Fruit fly (Drosophila melanogaster) whole organism, embryonic: Measurements from ENCODE around the gene Ir75b.
A peak's percentile ranks its signal among the peaks of the same experiment; 100 is the strongest.

Experiments
- Asciz ChIP-seq: fragments of 200-800 bp; sonication (Bioruptor generic); optimal IDR thresholded peaks from 2 replicates; lab custom pipeline; 2017; ENCODE audit warnings: missing biosample characterization, mild to moderate bottlenecking, missing genetic modification characterization, missing genetic modification reagents
- Atf-2 ChIP-seq: fragments of 200-800 bp; sonication (Bioruptor generic); optimal IDR thresholded peaks from 2 replicates; lab custom pipeline; 2016; ENCODE audit warnings: missing biosample characterization, missing genetic modification characterization
- CG13624 ChIP-seq: fragments of 200-800 bp; sonication (Bioruptor generic); optimal IDR thresholded peaks from 2 replicates; lab custom pipeline; 2016; ENCODE audit warnings: missing biosample characterization, missing genetic modification characterization
- CG15514 ChIP-seq: fragments of 200-800 bp; sonication (Bioruptor generic); optimal IDR thresholded peaks from 3 replicates; lab custom pipeline; 2017; ENCODE audit warnings: missing biosample characterization, missing genetic modification characterization, mild to moderate bottlenecking, moderate library complexity, missing genetic modification reagents
- CG17568 ChIP-seq: fragments of 200-800 bp; sonication (Bioruptor generic); optimal IDR thresholded peaks from 2 replicates; lab custom pipeline; 2018; ENCODE audit warnings: missing biosample characterization, mild to moderate bottlenecking, missing genetic modification characterization, moderate library complexity
- CG2120 ChIP-seq: fragments of 200-800 bp; sonication (Bioruptor generic); optimal IDR thresholded peaks from 3 replicates; lab custom pipeline; 2016; ENCODE audit warnings: missing biosample characterization, missing genetic modification characterization
- CG2712 ChIP-seq: fragments of 200-800 bp; optimal IDR thresholded peaks from 3 replicates; lab custom pipeline; 2019; ENCODE audit warnings: missing biosample characterization, mild to moderate bottlenecking, missing genetic modification characterization, moderate library complexity
- CG33557 ChIP-seq: fragments of 200-800 bp; sonication (Bioruptor generic); optimal IDR thresholded peaks from 2 replicates; lab custom pipeline; 2019; ENCODE audit warnings: missing biosample characterization, mild to moderate bottlenecking, missing genetic modification characterization, moderate library complexity
- CG3995 ChIP-seq: fragments of 200-800 bp; sonication (Bioruptor generic); optimal IDR thresholded peaks from 3 replicates; lab custom pipeline; 2016; ENCODE audit warnings: missing biosample characterization, missing genetic modification characterization
- CG4424 ChIP-seq: fragments of 200-800 bp; sonication (Bioruptor generic); optimal IDR thresholded peaks from 3 replicates; lab custom pipeline; 2016; ENCODE audit warnings: missing biosample characterization, missing genetic modification characterization
- CG7963 ChIP-seq: fragments of 200-800 bp; sonication (Bioruptor generic); IDR thresholded peaks from 3 replicates; pipeline ENCODE4 v1.3.6; 2022; ENCODE audit warnings: missing biosample characterization, missing genetic modification characterization; ENCODE audit not compliant: partially characterized antibody
- CG7987 ChIP-seq: fragments of 200-800 bp; sonication (Bioruptor generic); optimal IDR thresholded peaks from 2 replicates; lab custom pipeline; 2018; ENCODE audit warnings: missing biosample characterization, mild to moderate bottlenecking, missing genetic modification characterization, moderate library complexity
- CG8290 ChIP-seq, 3 experiments: fragments of 200-800 bp; sonication (Bioruptor generic); optimal IDR thresholded peaks; 2 replicates each; lab custom pipeline; 2016 to 2019; ENCODE audit warnings: missing biosample characterization in 3 of 3, missing genetic modification characterization in 3 of 3, mild to moderate bottlenecking in 2 of 3, moderate library complexity in 1 of 3
- CG9609 ChIP-seq: fragments of 200-800 bp; sonication (Bioruptor generic); optimal IDR thresholded peaks from 3 replicates; lab custom pipeline; 2016; ENCODE audit warnings: missing biosample characterization, missing genetic modification characterization
- CG9797 ChIP-seq: fragments of 200-800 bp; sonication (Bioruptor generic); optimal IDR thresholded peaks from 3 replicates; lab custom pipeline; 2018; ENCODE audit warnings: missing biosample characterization, mild to moderate bottlenecking, missing genetic modification characterization
- Dad ChIP-seq: fragments of 200-800 bp; sonication (Bioruptor generic); optimal IDR thresholded peaks from 3 replicates; lab custom pipeline; 2016; ENCODE audit warnings: missing biosample characterization, missing genetic modification characterization
- E2f1 ChIP-seq: fragments of 200-800 bp; sonication (Bioruptor generic); IDR thresholded peaks from 2 replicates; pipeline ENCODE4 v1.3.6; 2022; ENCODE audit warnings: missing biosample characterization, missing genetic modification characterization
- Ets97D ChIP-seq: fragments of 200-800 bp; sonication (Bioruptor generic); optimal IDR thresholded peaks from 3 replicates; lab custom pipeline; 2016; ENCODE audit warnings: missing biosample characterization, missing genetic modification characterization
- HLH54F ChIP-seq: fragments of 200-800 bp; sonication (Bioruptor generic); optimal IDR thresholded peaks from 3 replicates; lab custom pipeline; 2016; ENCODE audit warnings: missing biosample characterization, missing genetic modification characterization
- HmgD ChIP-seq: fragments of 200-800 bp; sonication (Bioruptor generic); optimal IDR thresholded peaks from 3 replicates; lab custom pipeline; 2016; ENCODE audit warnings: missing biosample characterization, missing genetic modification characterization
- Hmx ChIP-seq: fragments of 200-800 bp; sonication (Bioruptor generic); optimal IDR thresholded peaks from 2 replicates; lab custom pipeline; 2016; ENCODE audit warnings: missing biosample characterization, missing genetic modification characterization
- Hr3 ChIP-seq: fragments of 200-800 bp; sonication (Bioruptor generic); optimal IDR thresholded peaks from 3 replicates; lab custom pipeline; 2016; ENCODE audit warnings: missing biosample characterization, missing genetic modification characterization
- Hr39 ChIP-seq: fragments of >200 bp; optimal IDR thresholded peaks from 2 replicates; lab custom pipeline; 2017
- Lhr ChIP-seq: fragments of 200-800 bp; sonication (Bioruptor generic); optimal IDR thresholded peaks from 3 replicates; lab custom pipeline; 2017; ENCODE audit warnings: mild to moderate bottlenecking, missing biosample characterization, missing genetic modification reagents, missing genetic modification characterization
- Meics ChIP-seq: fragments of 200-800 bp; sonication (Bioruptor generic); optimal IDR thresholded peaks from 2 replicates; lab custom pipeline; 2017; ENCODE audit warnings: missing biosample characterization, mild to moderate bottlenecking, missing genetic modification characterization
- Myb ChIP-seq: fragments of 200-800 bp; sonication (Bioruptor generic); optimal IDR thresholded peaks from 2 replicates; lab custom pipeline; 2016; ENCODE audit warnings: missing biosample characterization, missing genetic modification characterization
- NC2α ChIP-seq: fragments of 200-800 bp; sonication (Bioruptor generic); optimal IDR thresholded peaks from 2 replicates; lab custom pipeline; 2016; ENCODE audit warnings: missing biosample characterization, missing genetic modification characterization
- NC2β ChIP-seq: fragments of 200-800 bp; sonication (Bioruptor generic); optimal IDR thresholded peaks from 2 replicates; lab custom pipeline; 2016; ENCODE audit warnings: missing biosample characterization, missing genetic modification characterization
- NfI ChIP-seq: fragments of 200-800 bp; sonication (Bioruptor generic); optimal IDR thresholded peaks from 3 replicates; lab custom pipeline; 2018; ENCODE audit warnings: missing biosample characterization, mild to moderate bottlenecking, missing genetic modification characterization, moderate library complexity
- Sox100B ChIP-seq: fragments of 200-800 bp; sonication (Bioruptor generic); optimal IDR thresholded peaks from 3 replicates; lab custom pipeline; 2018; ENCODE audit warnings: missing biosample characterization, mild to moderate bottlenecking, missing genetic modification characterization
- YL-1 ChIP-seq: fragments of 200-800 bp; sonication (Bioruptor generic); optimal IDR thresholded peaks from 3 replicates; lab custom pipeline; 2017; ENCODE audit warnings: missing biosample characterization, mild to moderate bottlenecking, missing genetic modification characterization
- chn ChIP-seq: fragments of 200-800 bp; sonication (Bioruptor generic); optimal IDR thresholded peaks from 2 replicates; lab custom pipeline; 2016; ENCODE audit warnings: missing biosample characterization, missing genetic modification characterization
- dysf ChIP-seq: fragments of 200-800 bp; sonication (Bioruptor generic); IDR thresholded peaks from 3 replicates; pipeline ENCODE4 v1.3.6; 2022; ENCODE audit warnings: missing biosample characterization, missing genetic modification characterization
- exex ChIP-seq: fragments of 200-800 bp; sonication (Bioruptor generic); optimal IDR thresholded peaks from 4 replicates; lab custom pipeline; 2018; ENCODE audit warnings: missing biosample characterization, mild to moderate bottlenecking, missing genetic modification characterization, moderate library complexity
- gcm2 ChIP-seq: fragments of 200-800 bp; sonication (Bioruptor generic); optimal IDR thresholded peaks from 2 replicates; lab custom pipeline; 2016; ENCODE audit warnings: missing biosample characterization, missing genetic modification characterization
- hbn ChIP-seq: fragments of 200-800 bp; sonication (Bioruptor generic); IDR thresholded peaks from 2 replicates; pipeline ENCODE4 v1.3.6; 2022; ENCODE audit warnings: missing biosample characterization, missing genetic modification characterization; ENCODE audit not compliant: partially characterized antibody
- jing ChIP-seq: fragments of 200-800 bp; sonication (Bioruptor generic); optimal IDR thresholded peaks from 2 replicates; lab custom pipeline; 2018; ENCODE audit warnings: missing biosample characterization, mild to moderate bottlenecking, missing genetic modification characterization
- ken ChIP-seq: fragments of 200-800 bp; sonication (Bioruptor generic); IDR thresholded peaks from 3 replicates; pipeline ENCODE4 v1.3.6; 2022; ENCODE audit warnings: missing biosample characterization, missing genetic modification characterization
- luna ChIP-seq: fragments of 200-800 bp; sonication (Bioruptor generic); optimal IDR thresholded peaks from 2 replicates; lab custom pipeline; 2016; ENCODE audit warnings: missing biosample characterization, missing genetic modification characterization
- nerfin-1 ChIP-seq: fragments of 200-800 bp; sonication (Bioruptor generic); optimal IDR thresholded peaks from 3 replicates; lab custom pipeline; 2019; ENCODE audit warnings: missing biosample characterization, mild to moderate bottlenecking, missing genetic modification characterization, moderate library complexity
- odd ChIP-seq: fragments of 200-800 bp; sonication (Bioruptor generic); optimal IDR thresholded peaks from 2 replicates; lab custom pipeline; 2017; ENCODE audit warnings: missing biosample characterization, mild to moderate bottlenecking, missing genetic modification characterization
- pan ChIP-seq, 4 experiments: fragments of >200 bp in 3 of 4; fragments of 200-800 bp in 1 of 4; sonication (Bioruptor generic) in 1 of 4; optimal IDR thresholded peaks in 3 of 4; IDR thresholded peaks in 1 of 4; 2 replicates each; pipeline versions ENCODE4 v1.3.6 to Lab custom; 2017 to 2022; ENCODE audit warnings: missing biosample characterization in 2 of 4, missing genetic modification characterization in 2 of 4, mixed read lengths in 1 of 4
- pb ChIP-seq: fragments of 200-800 bp; sonication (Bioruptor generic); optimal IDR thresholded peaks from 3 replicates; lab custom pipeline; 2016; ENCODE audit warnings: missing biosample characterization, missing genetic modification characterization
- phol ChIP-seq: fragments of 200-800 bp; sonication (Bioruptor generic); optimal IDR thresholded peaks from 3 replicates; lab custom pipeline; 2018; ENCODE audit warnings: missing biosample characterization, mild to moderate bottlenecking, missing genetic modification characterization, moderate library complexity
- pita ChIP-seq: fragments of 200-800 bp; sonication (Bioruptor generic); optimal IDR thresholded peaks from 2 replicates; lab custom pipeline; 2017; ENCODE audit warnings: missing biosample characterization, mild to moderate bottlenecking, missing genetic modification characterization
- pzg ChIP-seq: fragments of 200-800 bp; sonication (Bioruptor generic); optimal IDR thresholded peaks from 3 replicates; lab custom pipeline; 2018; ENCODE audit warnings: missing biosample characterization, mild to moderate bottlenecking, missing genetic modification characterization, moderate library complexity
- sd ChIP-seq: fragments of 200-800 bp; sonication (Bioruptor generic); optimal IDR thresholded peaks from 3 replicates; lab custom pipeline; 2018; ENCODE audit warnings: missing biosample characterization, mild to moderate bottlenecking, missing genetic modification characterization, moderate library complexity
- shn ChIP-seq: fragments of 200-800 bp; sonication (Bioruptor generic); optimal IDR thresholded peaks from 3 replicates; lab custom pipeline; 2016; ENCODE audit warnings: missing biosample characterization, missing genetic modification characterization
- unc-4 ChIP-seq: fragments of 200-800 bp; sonication (Bioruptor generic); IDR thresholded peaks from 2 replicates; pipeline ENCODE4 v1.3.6; 2022; ENCODE audit warnings: missing biosample characterization, missing genetic modification characterization; ENCODE audit not compliant: partially characterized antibody
- zfh2 ChIP-seq: fragments of 200-800 bp; sonication (Bioruptor generic); optimal IDR thresholded peaks from 2 replicates; lab custom pipeline; 2016; ENCODE audit warnings: missing biosample characterization, missing genetic modification characterization

The Ir75b gene

DNA sequence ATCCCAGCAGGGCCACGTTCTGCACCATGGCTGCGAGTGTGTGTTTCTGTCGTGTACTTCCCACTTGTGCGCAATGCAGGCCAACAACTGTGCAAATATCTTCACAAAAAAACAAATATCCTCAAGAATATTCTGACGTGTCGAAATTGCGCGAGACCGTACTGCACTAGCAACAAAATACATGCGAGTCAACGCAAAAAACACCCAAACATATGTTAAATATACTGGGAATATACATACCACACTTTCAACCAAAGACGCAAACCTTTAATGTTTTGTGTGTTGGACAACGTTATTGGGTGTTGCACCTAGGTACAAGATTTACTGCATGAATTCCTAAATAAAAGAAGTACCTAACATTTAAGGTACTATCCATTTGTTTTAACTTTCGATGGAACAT is 17.9 kb downstream of the Ir75b start, which contains the start of gene NUCB1 (continued):
- TF ChIP-seq NC2β (peak; percentile 40), CG2120 (GFP tag; lab: Kevin White, UChicago) (peak; percentile 70), pan (optimal IDR thresholded peaks at IDR 0.05; lab: Kevin White, UChicago) (no peak), pan (GFP tag; optimal IDR thresholded peaks at IDR 0.05 in 1 of 2, IDR thresholded peaks at IDR 0.05 in 1 of 2) (peak in 1 of 2 experiments; percentile 40), CG8290 (GFP tag; optimal IDR thresholded peaks at IDR 0.05; lab: Kevin White, UChicago) (peak; percentile 20), CG8290 (tag; optimal IDR thresholded peaks at IDR 0.05; lab: Kevin White, UChicago) (peak in 1 of 2 experiments; percentile 89), HmgD (GFP tag; lab: Kevin White, UChicago) (peak; percentile 72), dysf (GFP tag; lab: Robert Waterston, UW) (0 out of 3 replicates have a peak, but pooled peaks have one; percentile 33), hbn (no peak), pb (GFP tag; lab: Kevin White, UChicago) (peak; percentile 20), CG2712 (tag; lab: Kevin White, UChicago) (peak; percentile 55), Hmx (GFP tag; lab: Kevin White, UChicago) (no peak), CG33557 (GFP tag; lab: Kevin White, UChicago) (peak; percentile 25), Ets97D (GFP tag; lab: Kevin White, UChicago) (peak; percentile 85), chn (GFP tag; lab: Kevin White, UChicago) (peak; percentile 3), phol (tag; lab: Kevin White, UChicago) (peak; percentile 48), jing (GFP tag; lab: Kevin White, UChicago) (no peak), exex (tag; lab: Kevin White, UChicago) (no peak), CG17568 (GFP tag; lab: Kevin White, UChicago) (no peak), YL-1 (GFP tag; lab: Kevin White, UChicago) (peak; percentile 82), CG7987 (GFP tag; lab: Kevin White, UChicago) (peak; percentile 16), CG9797 (GFP tag; lab: Kevin White, UChicago) (peak; percentile 89), shn (peak; percentile 52), Myb (peak; percentile 60), CG13624 (GFP tag; lab: Kevin White, UChicago) (peak; percentile 44), Asciz (GFP tag; lab: Kevin White, UChicago) (no peak), zfh2 (GFP tag; lab: Kevin White, UChicago) (peak; percentile 49), CG15514 (GFP tag; lab: Kevin White, UChicago) (peak; percentile 83), Hr39 (lab: Kevin White, UChicago) (no peak), Atf-2 (GFP tag; lab: Kevin White, UChicago) (peak; percentile 12), ken (GFP tag; lab: Robert Waterston, UW) (no peak), pita (GFP tag; lab: Kevin White, UChicago) (peak; percentile 72), CG9609 (GFP tag; lab: Kevin White, UChicago) (peak; percentile 33), odd (GFP tag; lab: Kevin White, UChicago) (no peak), CG3995 (peak; percentile 27), NfI (peak; percentile 64), gcm2 (GFP tag; lab: Kevin White, UChicago) (peak; percentile 7), HLH54F (peak; percentile 13), Sox100B (GFP tag; lab: Kevin White, UChicago) (no peak), CG7963 (no peak), NC2α (peak; percentile 30), sd (no peak), Meics (GFP tag; lab: Kevin White, UChicago) (peak; percentile 23), luna (GFP tag; lab: Kevin White, UChicago) (peak; percentile 26), E2f1 (GFP tag; lab: Robert Waterston, UW) (no peak), CG4424 (GFP tag; lab: Kevin White, UChicago) (peak; percentile 33), Lhr (GFP tag; lab: Kevin White, UChicago) (peak; percentile 85), pzg (GFP tag; lab: Kevin White, UChicago) (peak; percentile 98), Hr3 (GFP tag; lab: Kevin White, UChicago) (peak; percentile 19), nerfin-1 (peak; percentile 80), unc-4 (peak; percentile 26; the same call in 1 of the 2 replicates), Dad (GFP tag; lab: Kevin White, UChicago) (peak; percentile 46)
